Fruit fly (Drosophila melanogaster) whole organism, embryonic: ENCODE results near the gene CG2794.

Experiments
- CG7271 ChIP-seq: fragments of 200-800 bp; sonication (Bioruptor generic); optimal IDR thresholded peaks from 2 replicates; lab custom pipeline; 2018; ENCODE audit warnings: missing biosample characterization, mild to moderate bottlenecking, missing genetic modification characterization, moderate library complexity
- CG9932 ChIP-seq: fragments of 200-800 bp; sonication (Bioruptor generic); IDR thresholded peaks from 2 replicates; pipeline ENCODE4 v1.3.6; 2022; ENCODE audit warnings: missing biosample characterization, missing genetic modification characterization
- ftz-f1 ChIP-seq: fragments of 200-800 bp; sonication (Bioruptor generic); optimal IDR thresholded peaks from 2 replicates; lab custom pipeline; 2016; ENCODE audit warnings: missing biosample characterization, missing genetic modification characterization
- sima ChIP-seq: fragments of 200-800 bp; sonication (Bioruptor generic); optimal IDR thresholded peaks from 2 replicates; lab custom pipeline; 2016; ENCODE audit warnings: missing biosample characterization, missing genetic modification characterization
- unpg ChIP-seq: fragments of 200-800 bp; sonication (Bioruptor generic); optimal IDR thresholded peaks from 3 replicates; lab custom pipeline; 2018; ENCODE audit warnings: missing biosample characterization, mild to moderate bottlenecking, missing genetic modification characterization, moderate library complexity

DNA sequence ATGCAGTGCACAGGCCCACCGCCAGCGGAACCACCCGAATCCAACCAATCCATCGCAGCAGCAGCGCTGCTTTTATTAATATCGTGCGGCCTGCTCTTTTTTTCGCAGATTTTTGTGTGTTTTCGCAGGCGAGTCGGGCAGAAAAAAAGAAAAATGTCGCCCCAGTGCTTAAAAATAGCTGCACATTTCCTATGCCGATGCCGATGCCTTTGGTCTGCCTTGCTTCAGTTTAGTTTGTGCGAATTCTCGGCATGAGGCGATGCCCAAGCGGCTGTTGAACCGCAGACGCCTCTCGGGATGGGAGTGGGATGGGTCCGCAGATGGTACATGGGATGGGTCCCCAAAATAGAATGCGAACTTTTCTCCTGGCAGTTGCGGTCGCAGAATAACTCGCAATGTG, 649 bp upstream of the CG2794 start:
- no peak for TF ChIP-seq ftz-f1 (GFP tag; lab: Kevin White, UChicago)
- no peak for TF ChIP-seq CG7271 (tag; lab: Kevin White, UChicago)
- TF ChIP-seq CG9932 (GFP tag; lab: Robert Waterston, UW) = no peak
- no peak for TF ChIP-seq unpg (GFP tag; lab: Kevin White, UChicago)
- TF ChIP-seq sima (GFP tag; lab: Kevin White, UChicago) = no peak
